Fruit fly (Drosophila melanogaster): ENCODE measurements around the gene CG14650.

CG14650 gene

dm6 chr3R:4407325-4407724, 29.9 kb upstream of the CG14650 start:
- TF ChIP-seq rn (GFP tag; IDR thresholded peaks at IDR 0.05) (no peak), EcR (GFP tag; optimal IDR thresholded peaks at IDR 0.05) (peak; percentile 96), CG4496 (GFP tag; IDR thresholded peaks at IDR 0.05) (no peak), CG8301 (tag; optimal IDR thresholded peaks at IDR 0.05) (no peak), CG13204 (GFP tag; optimal IDR thresholded peaks at IDR 0.05) (peak; percentile 46)

DNA sequence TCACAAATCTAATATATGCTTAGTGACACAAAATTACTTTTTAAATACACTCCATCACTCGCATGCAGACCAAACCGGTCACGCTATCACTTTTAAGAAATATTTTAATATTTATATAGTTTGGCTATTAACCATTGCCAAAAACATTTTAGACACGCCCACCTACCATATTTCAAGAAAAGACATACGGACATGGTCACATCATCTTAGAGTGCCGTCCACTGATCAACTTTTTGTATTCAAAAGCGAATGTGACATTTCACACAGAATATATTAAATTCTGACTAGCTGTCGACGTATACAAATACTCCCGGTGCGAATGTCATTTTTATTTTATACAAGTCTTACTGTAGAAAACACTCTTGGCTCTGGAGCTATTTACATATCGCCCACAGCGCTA, 21.0 kb upstream of the CG14650 start, which contains the start of gene CG31528:
Gene CG31528, plus strand, starts transcription at position 301 of the 400 bp plus-strand sequence.
- TF ChIP-seq CG9948 (tag; optimal IDR thresholded peaks at IDR 0.05) = no peak
- TF ChIP-seq CG13204 (GFP tag; optimal IDR thresholded peaks at IDR 0.05) = no peak
- no peak for TF ChIP-seq CG32121 (GFP tag; IDR thresholded peaks at IDR 0.05)
- TF ChIP-seq Pif1B (GFP tag; optimal IDR thresholded peaks at IDR 0.05) = no peak
- TF ChIP-seq CG12605 (GFP tag; IDR thresholded peaks at IDR 0.05) = no peak
- no peak for TF ChIP-seq D1 (tag; optimal IDR thresholded peaks at IDR 0.05)
- no peak for TF ChIP-seq CG34367 (tag; optimal IDR thresholded peaks at IDR 0.05)
- no peak for TF ChIP-seq CG10348 (GFP tag; IDR thresholded peaks at IDR 0.05)
- no peak for TF ChIP-seq CG14655 (GFP tag; optimal IDR thresholded peaks at IDR 0.05)
- no peak for TF ChIP-seq Snoo (tag; optimal IDR thresholded peaks at IDR 0.05)
- no peak for TF ChIP-seq CG4496 (GFP tag; IDR thresholded peaks at IDR 0.05)
- TF ChIP-seq Ets98B (GFP tag; IDR thresholded peaks at IDR 0.05) = no peak
- TF ChIP-seq CG8159 (tag; optimal IDR thresholded peaks at IDR 0.05) = no peak
- TF ChIP-seq rn (GFP tag; IDR thresholded peaks at IDR 0.05) = no peak
- no peak for TF ChIP-seq CG15710 (tag; optimal IDR thresholded peaks at IDR 0.05)
- TF ChIP-seq CG17806 (tag; optimal IDR thresholded peaks at IDR 0.05) = no peak
- no peak for TF ChIP-seq Pif1A (GFP tag; optimal IDR thresholded peaks at IDR 0.05)
- no peak for TF ChIP-seq EcR (GFP tag; optimal IDR thresholded peaks at IDR 0.05)

- TF ChIP-seq gl (tag; optimal IDR thresholded peaks at IDR 0.05) (no peak), Pif1B (GFP tag; optimal IDR thresholded peaks at IDR 0.05) (no peak), CG17806 (tag; optimal IDR thresholded peaks at IDR 0.05) (no peak), CG8301 (tag; optimal IDR thresholded peaks at IDR 0.05) (no peak), CG10348 (GFP tag; IDR thresholded peaks at IDR 0.05) (no peak), CG32121 (GFP tag; IDR thresholded peaks at IDR 0.05) (no peak), rn (GFP tag; IDR thresholded peaks at IDR 0.05) (no peak), Ets98B (GFP tag; IDR thresholded peaks at IDR 0.05) (no peak), EcR (GFP tag; optimal IDR thresholded peaks at IDR 0.05) (no peak)
Observed at dm6 chr3R:4419482-4419881, 17.7 kb upstream of the CG14650 start, which contains the start of gene CG32944. Gene CG32944, minus strand, starts transcription at chr3R:4419578.

DNA sequence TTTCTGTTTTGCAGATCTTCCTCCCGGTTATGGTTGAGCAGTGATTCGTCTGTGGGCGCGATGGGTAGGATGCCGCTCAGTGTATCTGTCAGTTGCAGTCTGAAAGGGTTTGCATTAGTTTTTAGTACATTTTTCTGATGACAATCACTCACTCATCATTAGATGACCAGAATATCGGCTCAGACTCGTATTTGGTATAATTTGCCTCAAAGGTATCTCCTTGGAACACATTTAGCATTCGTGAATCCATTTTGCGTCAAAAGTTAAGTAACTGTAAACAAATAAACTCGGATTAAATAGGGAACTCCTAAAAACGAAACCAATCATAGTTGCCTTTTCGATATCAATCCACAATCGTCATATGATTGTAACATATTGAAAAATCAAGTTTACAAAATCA, 10.5 kb upstream of the CG14650 start, which contains the start of gene CG31525:
Gene CG31525, plus strand, starts transcription at position 301 of the 400 bp plus-strand sequence.
- no peak for TF ChIP-seq Pif1A (GFP tag; optimal IDR thresholded peaks at IDR 0.05)
- TF ChIP-seq CG13204 (GFP tag; optimal IDR thresholded peaks at IDR 0.05) = no peak
- TF ChIP-seq CG9948 (tag; optimal IDR thresholded peaks at IDR 0.05) = no peak
- TF ChIP-seq fd96Ca (GFP tag; IDR thresholded peaks at IDR 0.05) = no peak
- no peak for TF ChIP-seq CG32121 (GFP tag; IDR thresholded peaks at IDR 0.05)
- TF ChIP-seq CG10348 (GFP tag; IDR thresholded peaks at IDR 0.05) = no peak
- no peak for TF ChIP-seq EcR (GFP tag; optimal IDR thresholded peaks at IDR 0.05)
- no peak for TF ChIP-seq CG34367 (tag; optimal IDR thresholded peaks at IDR 0.05)
- TF ChIP-seq CG4496 (GFP tag; IDR thresholded peaks at IDR 0.05) = no peak
- no peak for TF ChIP-seq CG15710 (tag; optimal IDR thresholded peaks at IDR 0.05)
- TF ChIP-seq CG8159 (tag; optimal IDR thresholded peaks at IDR 0.05) = no peak
- no peak for TF ChIP-seq CG12605 (GFP tag; IDR thresholded peaks at IDR 0.05)
- no peak for TF ChIP-seq Pif1B (GFP tag; optimal IDR thresholded peaks at IDR 0.05)
- TF ChIP-seq gl (tag; optimal IDR thresholded peaks at IDR 0.05) = no peak
- TF ChIP-seq CG14655 (GFP tag; optimal IDR thresholded peaks at IDR 0.05) = no peak
- no peak for TF ChIP-seq Ets98B (GFP tag; IDR thresholded peaks at IDR 0.05)

dm6 chr3R:4428585-4429464, 8.4 kb upstream of the CG14650 start, which contains the start of gene srl:
Gene srl, minus strand, starts transcription at chr3R:4429335.
- TF ChIP-seq Pif1B (GFP tag; optimal IDR thresholded peaks at IDR 0.05) = no peak
- TF ChIP-seq CG12605 (GFP tag; IDR thresholded peaks at IDR 0.05) = no peak
- TF ChIP-seq CG4496 (GFP tag; IDR thresholded peaks at IDR 0.05) = no peak
- TF ChIP-seq gl (tag; optimal IDR thresholded peaks at IDR 0.05) = no peak
- TF ChIP-seq Pif1A (GFP tag; optimal IDR thresholded peaks at IDR 0.05) = no peak
- 0 out of 2 replicates have a peak, but pooled peaks have one; percentile 14 for TF ChIP-seq CG32121 (GFP tag; IDR thresholded peaks at IDR 0.05)

DNA sequence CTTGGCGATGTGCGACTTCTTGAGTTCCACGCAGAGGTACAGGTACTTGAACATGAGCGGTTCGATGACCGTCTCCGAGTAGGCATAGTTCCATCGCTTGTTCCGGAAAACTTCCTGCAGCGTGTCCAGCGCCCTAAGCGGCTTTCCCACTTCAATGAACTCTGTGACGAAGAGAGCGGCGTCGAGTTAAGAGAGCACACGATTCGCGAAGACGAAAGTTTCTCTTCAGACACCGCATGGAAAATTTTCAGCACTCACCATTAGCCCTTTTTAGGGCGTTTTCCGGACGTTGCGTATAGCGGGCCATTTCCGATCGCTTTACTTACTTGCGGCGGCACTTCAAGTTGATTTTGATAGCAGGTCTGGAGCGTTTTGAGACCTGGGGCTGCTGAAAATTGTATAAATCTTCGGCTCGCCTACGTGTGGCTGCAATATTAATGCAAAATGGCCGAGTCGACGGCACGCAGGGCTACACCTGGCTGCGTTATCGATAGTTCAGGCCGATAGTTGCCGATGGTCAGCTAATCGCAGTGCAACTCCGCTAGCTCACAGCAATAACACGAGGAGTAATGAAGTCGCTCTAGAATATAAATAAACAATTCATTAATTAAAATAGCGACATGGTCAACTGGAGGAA, 3.6 kb upstream of the CG14650 start, which contains the start of the genes eIF3a and CG1074:
Gene eIF3a, minus strand, starts transcription at position 455 of the 637 bp plus-strand sequence.
Gene CG1074, plus strand, starts transcription at position 525 of the 637 bp plus-strand sequence.
- TF ChIP-seq CG9948 (tag; optimal IDR thresholded peaks at IDR 0.05) (no peak), D1 (tag; optimal IDR thresholded peaks at IDR 0.05) (no peak), CG17806 (tag; optimal IDR thresholded peaks at IDR 0.05) (no peak), rn (GFP tag; IDR thresholded peaks at IDR 0.05) (no peak), CG32121 (GFP tag; IDR thresholded peaks at IDR 0.05) (peak; percentile 44), Pif1B (GFP tag; optimal IDR thresholded peaks at IDR 0.05) (no peak), Snoo (tag; optimal IDR thresholded peaks at IDR 0.05) (peak; percentile 63), CG13204 (GFP tag; optimal IDR thresholded peaks at IDR 0.05) (no peak), CG12605 (GFP tag; IDR thresholded peaks at IDR 0.05) (peak; percentile 14; the same call in 1 of the 2 replicates), CG34367 (tag; optimal IDR thresholded peaks at IDR 0.05) (no peak), EcR (GFP tag; optimal IDR thresholded peaks at IDR 0.05) (peak; percentile 76), CG14655 (GFP tag; optimal IDR thresholded peaks at IDR 0.05) (no peak), fd96Ca (GFP tag; IDR thresholded peaks at IDR 0.05) (peak; percentile 55; the same call in 2 of the 3 replicates), CG10348 (GFP tag; IDR thresholded peaks at IDR 0.05) (no peak), gl (tag; optimal IDR thresholded peaks at IDR 0.05) (peak; percentile 33), Ets98B (GFP tag; IDR thresholded peaks at IDR 0.05) (0 out of 2 replicates have a peak, but pooled peaks have one; percentile 48), Pif1A (GFP tag; optimal IDR thresholded peaks at IDR 0.05) (no peak), CG8301 (tag; optimal IDR thresholded peaks at IDR 0.05) (no peak), CG8159 (tag; optimal IDR thresholded peaks at IDR 0.05) (no peak), CG15710 (tag; optimal IDR thresholded peaks at IDR 0.05) (peak; percentile 49), CG4496 (GFP tag; IDR thresholded peaks at IDR 0.05) (peak; percentile 65)
